Worm (Caenorhabditis elegans): ENCODE measurements around the gene dhs-7.

- no peak for TF ChIP-seq lsy-2 (tag; optimal IDR thresholded peaks at IDR 0.05)
- TF ChIP-seq nhr-11 (tag; optimal IDR thresholded peaks at IDR 0.05), result no peak
Observed at ce11 chrII:7236937-7237336, 28.7 kb upstream of the dhs-7 start.

All from whole organism, L1 larva.